Fruit fly (Drosophila melanogaster): ENCODE measurements around the gene CG5116.

The CG5116 gene

dm6 chr3R:25476744-25477143 lies 6.2 kb upstream of the CG5116 start, which contains the start of the genes CG4553 and MED28 (continued):
- TF ChIP-seq MESR4 (GFP tag; optimal IDR thresholded peaks at IDR 0.05) (peak; percentile 58), H15 (GFP tag; IDR thresholded peaks at IDR 0.05) (no peak), CG16779 (GFP tag; IDR thresholded peaks at IDR 0.05) (no peak), CG13287 (GFP tag; IDR thresholded peaks at IDR 0.05; ENCODE audit: partially characterized antibody) (peak; percentile 94), CG17186 (GFP tag; optimal IDR thresholded peaks at IDR 0.05) (peak; percentile 60), Awh (GFP tag; IDR thresholded peaks at IDR 0.05) (no peak), Hmx (GFP tag; optimal IDR thresholded peaks at IDR 0.05) (no peak), CG43689 (GFP tag; IDR thresholded peaks at IDR 0.05) (no peak), Sry-β (GFP tag; optimal IDR thresholded peaks at IDR 0.05) (no peak), CG8388 (GFP tag; optimal IDR thresholded peaks at IDR 0.05) (no peak), zfh2 (GFP tag; optimal IDR thresholded peaks at IDR 0.05) (no peak), CG13624 (GFP tag; optimal IDR thresholded peaks at IDR 0.05) (no peak), CG9215 (GFP tag; IDR thresholded peaks at IDR 0.05) (no peak), Hr78 (GFP tag; optimal IDR thresholded peaks at IDR 0.05) (no peak), cad (GFP tag; optimal IDR thresholded peaks at IDR 0.05) (no peak), GATAe (GFP tag; conservative IDR thresholded peaks at IDR 0.05) (no peak), gcm2 (GFP tag; optimal IDR thresholded peaks at IDR 0.05) (no peak), CG6272 (GFP tag; IDR thresholded peaks at IDR 0.05) (no peak), tap (tag; optimal IDR thresholded peaks at IDR 0.05) (no peak), dan (GFP tag; IDR thresholded peaks at IDR 0.05) (no peak), CG2678 (tag; optimal IDR thresholded peaks at IDR 0.05) (no peak), Mrtf (GFP tag; IDR thresholded peaks at IDR 0.05) (no peak), bowl (GFP tag; IDR thresholded peaks at IDR 0.05) (no peak), CG11504 (tag; optimal IDR thresholded peaks at IDR 0.05) (no peak), CG18619 (GFP tag; optimal IDR thresholded peaks at IDR 0.05) (no peak), Taf1 (GFP tag; IDR thresholded peaks at IDR 0.05) (no peak), Deaf1 (tag; optimal IDR thresholded peaks at IDR 0.05) (no peak), sim (GFP tag; IDR thresholded peaks at IDR 0.05) (no peak), CG15696 (tag; optimal IDR thresholded peaks at IDR 0.05) (no peak), Hand (GFP tag; optimal IDR thresholded peaks at IDR 0.05) (no peak), Doc2 (GFP tag; IDR thresholded peaks at IDR 0.05) (no peak), Ssrp (tag; optimal IDR thresholded peaks at IDR 0.05) (no peak), CG7987 (GFP tag; optimal IDR thresholded peaks at IDR 0.05) (no peak), CG16813 (GFP tag; IDR thresholded peaks at IDR 0.05; ENCODE audit: partially characterized antibody) (peak; percentile 79), dimm (GFP tag; IDR thresholded peaks at IDR 0.05) (no peak), lola (GFP tag; optimal IDR thresholded peaks at IDR 0.05) (no peak), Ada2b (GFP tag; IDR thresholded peaks at IDR 0.05) (no peak), ara (GFP tag; IDR thresholded peaks at IDR 0.05) (no peak), Atf3 (GFP tag; optimal IDR thresholded peaks at IDR 0.05) (no peak), CG7357 (GFP tag; IDR thresholded peaks at IDR 0.05) (no peak), shn (GFP tag; optimal IDR thresholded peaks at IDR 0.05) (no peak), CG11560 (tag; IDR thresholded peaks at IDR 0.05) (no peak), CG31365 (tag; optimal IDR thresholded peaks at IDR 0.05) (no peak), danr (GFP tag; IDR thresholded peaks at IDR 0.05) (no peak), fru (optimal IDR thresholded peaks at IDR 0.05) (no peak), CG2202 (tag; optimal IDR thresholded peaks at IDR 0.05) (no peak), vnd (GFP tag; IDR thresholded peaks at IDR 0.05; ENCODE audit: partially characterized antibody) (peak; percentile 71), CG7839 (tag; optimal IDR thresholded peaks at IDR 0.05) (no peak), CG6683 (GFP tag; optimal IDR thresholded peaks at IDR 0.05) (no peak), Bgb (GFP tag; IDR thresholded peaks at IDR 0.05; ENCODE audit: partially characterized antibody) (peak; percentile 86), CG1647 (GFP tag; optimal IDR thresholded peaks at IDR 0.05) (no peak), CG18011 (GFP tag; optimal IDR thresholded peaks at IDR 0.05) (no peak)

Measured in whole organism, embryonic.